Fruit fly (Drosophila melanogaster): ENCODE measurements around the gene pira.
A peak's percentile ranks its signal among the peaks of the same experiment; 100 is the strongest.

The pira gene

DNA sequence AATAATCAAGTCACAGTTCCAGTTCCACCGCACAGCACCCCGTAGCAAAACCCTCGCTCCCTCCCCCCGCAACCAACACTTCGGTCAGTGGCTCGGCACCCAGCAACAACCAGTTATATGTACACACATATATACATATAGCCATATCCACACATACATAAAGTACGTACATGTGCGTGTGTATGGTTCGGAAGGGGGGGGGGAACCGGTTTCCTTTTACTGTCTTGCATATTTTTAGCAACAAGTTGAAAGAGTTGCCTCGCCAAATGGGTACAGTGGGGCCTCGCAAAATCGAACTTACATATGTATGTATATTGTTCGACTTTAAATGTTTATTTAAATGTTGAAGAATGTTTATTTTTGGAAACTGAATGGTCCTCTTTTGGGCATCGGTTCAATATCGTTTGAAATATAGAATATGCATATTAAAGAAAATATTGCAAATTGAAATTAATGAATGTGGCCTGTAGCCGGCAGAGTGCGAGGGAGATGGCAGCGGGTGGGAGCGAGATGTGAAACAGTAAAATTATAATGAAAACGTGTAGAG, 8.3 kb downstream of the pira start (continued):
- TF ChIP-seq ap (GFP tag; IDR thresholded peaks at IDR 0.05), result peak; percentile 61
- peak; percentile 81 for TF ChIP-seq Fer1 (GFP tag; optimal IDR thresholded peaks at IDR 0.05)
- no peak for TF ChIP-seq trem (tag; optimal IDR thresholded peaks at IDR 0.05)
- TF ChIP-seq CG7357 (GFP tag; IDR thresholded peaks at IDR 0.05), result peak; percentile 74; the same call in 2 of the 3 replicates
- TF ChIP-seq Bgb (GFP tag; IDR thresholded peaks at IDR 0.05; ENCODE audit: partially characterized antibody), result no peak
- peak; percentile 78 for TF ChIP-seq HmgZ (tag; optimal IDR thresholded peaks at IDR 0.05)
- peak; percentile 53 for TF ChIP-seq fd96Cb (tag; optimal IDR thresholded peaks at IDR 0.05)
- no peak for TF ChIP-seq Jarid2 (GFP tag; optimal IDR thresholded peaks at IDR 0.05)
- TF ChIP-seq caup (GFP tag; optimal IDR thresholded peaks at IDR 0.05; ENCODE audit: severe bottlenecking), result peak; percentile 41
- no peak for TF ChIP-seq CG17802 (tag; optimal IDR thresholded peaks at IDR 0.05)
- peak; percentile 49; the same call in 1 of the 2 replicates for TF ChIP-seq CG16779 (GFP tag; IDR thresholded peaks at IDR 0.05)
- no peak for TF ChIP-seq mld (GFP tag; IDR thresholded peaks at IDR 0.05; ENCODE audit: partially characterized antibody)
- TF ChIP-seq grn (GFP tag; optimal IDR thresholded peaks at IDR 0.05), result no peak
- peak; percentile 36 for TF ChIP-seq fu2 (GFP tag; optimal IDR thresholded peaks at IDR 0.05)
- peak; percentile 61 for TF ChIP-seq ssp (GFP tag; IDR thresholded peaks at IDR 0.05)
- TF ChIP-seq p53 (GFP tag; optimal IDR thresholded peaks at IDR 0.05), result no peak
- no peak for TF ChIP-seq fd102C (GFP tag; optimal IDR thresholded peaks at IDR 0.05)
- TF ChIP-seq Abd-B (GFP tag; optimal IDR thresholded peaks at IDR 0.05), result peak; percentile 61
- peak; percentile 89 for TF ChIP-seq Atf6 (GFP tag; IDR thresholded peaks at IDR 0.05)
- TF ChIP-seq CG1603 (tag; optimal IDR thresholded peaks at IDR 0.05), result peak; percentile 61
- peak; percentile 74 for TF ChIP-seq Usf (GFP tag; optimal IDR thresholded peaks at IDR 0.05)
- no peak for TF ChIP-seq prd (optimal IDR thresholded peaks at IDR 0.05)
- TF ChIP-seq prd (GFP tag; IDR thresholded peaks at IDR 0.05), result peak; percentile 81; the same call in 2 of the 3 replicates
- peak; percentile 81 for TF ChIP-seq tgo (GFP tag; IDR thresholded peaks at IDR 0.05)
- peak; percentile 87 for TF ChIP-seq CG2678 (tag; optimal IDR thresholded peaks at IDR 0.05)
- TF ChIP-seq B-H1 (GFP tag; IDR thresholded peaks at IDR 0.05), result peak; percentile 45; the same call in 2 of the 3 replicates
- TF ChIP-seq CG10462 (GFP tag; optimal IDR thresholded peaks at IDR 0.05), result no peak
- TF ChIP-seq Mad (GFP tag; optimal IDR thresholded peaks at IDR 0.05), result peak; percentile 5
- peak; percentile 84 for TF ChIP-seq CG14441 (GFP tag; IDR thresholded peaks at IDR 0.05)
- peak; percentile 85 for TF ChIP-seq CG13894 (tag; optimal IDR thresholded peaks at IDR 0.05)
- no peak for TF ChIP-seq bigmax (GFP tag; optimal IDR thresholded peaks at IDR 0.05)
- peak; percentile 69; the same call in 1 of the 3 replicates for TF ChIP-seq CG2889 (GFP tag; IDR thresholded peaks at IDR 0.05)
- peak; percentile 69 for TF ChIP-seq CG6765 (GFP tag; optimal IDR thresholded peaks at IDR 0.05)
- no peak for TF ChIP-seq Atf-2 (GFP tag; optimal IDR thresholded peaks at IDR 0.05)
- peak; percentile 51 for TF ChIP-seq Nf-YA (GFP tag; IDR thresholded peaks at IDR 0.05)
- peak; percentile 35 for TF ChIP-seq Hmx (GFP tag; optimal IDR thresholded peaks at IDR 0.05)
- peak; percentile 55; the same call in 1 of the 2 replicates for TF ChIP-seq MBD-R2 (GFP tag; IDR thresholded peaks at IDR 0.05)
- TF ChIP-seq CG2712 (tag; optimal IDR thresholded peaks at IDR 0.05), result peak; percentile 63
- TF ChIP-seq Hr78 (GFP tag; optimal IDR thresholded peaks at IDR 0.05), result no peak
- TF ChIP-seq CG4854 (GFP tag; optimal IDR thresholded peaks at IDR 0.05), result peak; percentile 32
- peak; percentile 39 for TF ChIP-seq CG11723 (GFP tag; optimal IDR thresholded peaks at IDR 0.05)
- peak; percentile 27 for TF ChIP-seq jing (GFP tag; optimal IDR thresholded peaks at IDR 0.05)
- peak; percentile 30 for TF ChIP-seq CG16863 (GFP tag; optimal IDR thresholded peaks at IDR 0.05)
- TF ChIP-seq Ets97D (GFP tag; optimal IDR thresholded peaks at IDR 0.05), result peak; percentile 49
- peak; percentile 46 for TF ChIP-seq CrebB (tag; optimal IDR thresholded peaks at IDR 0.05)
- 0 out of 3 replicates have a peak, but pooled peaks have one; percentile 58 for TF ChIP-seq C15 (GFP tag; IDR thresholded peaks at IDR 0.05)
- TF ChIP-seq ranshi (GFP tag; IDR thresholded peaks at IDR 0.05), result peak; percentile 71
- TF ChIP-seq Med (GFP tag), result peak; percentile 96
- TF ChIP-seq abd-A (tag; optimal IDR thresholded peaks at IDR 0.05), result peak; percentile 50
- TF ChIP-seq h (optimal IDR thresholded peaks at IDR 0.05), result no peak
- peak; percentile 39 for TF ChIP-seq CG4424 (GFP tag; optimal IDR thresholded peaks at IDR 0.05)

Measured in whole organism, embryonic.